Fruit fly (Drosophila melanogaster): Measurements from ENCODE around the gene CG9393.

CG9393 gene

DNA sequence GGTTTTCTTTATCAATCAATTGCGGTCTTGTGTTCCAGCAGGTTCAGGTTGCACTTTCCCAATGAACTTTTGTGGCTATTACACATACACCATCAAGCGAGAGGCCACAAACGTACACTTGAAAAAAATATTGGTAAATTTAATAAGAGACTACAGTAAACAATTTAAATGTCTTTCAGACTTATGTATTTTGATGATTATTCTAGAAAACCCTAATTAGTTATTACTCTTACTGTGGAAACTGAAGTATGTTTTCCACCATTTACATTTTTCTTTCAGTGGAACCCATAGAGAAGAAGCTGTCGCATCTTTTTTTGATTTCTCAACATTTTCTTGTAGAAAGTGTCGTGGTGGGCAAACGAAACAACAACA is 29.4 kb downstream of the CG9393 start:
- TF ChIP-seq CG17801 (GFP tag; optimal IDR thresholded peaks at IDR 0.05; ENCODE audit: partially characterized antibody): peak; percentile 72

DNA sequence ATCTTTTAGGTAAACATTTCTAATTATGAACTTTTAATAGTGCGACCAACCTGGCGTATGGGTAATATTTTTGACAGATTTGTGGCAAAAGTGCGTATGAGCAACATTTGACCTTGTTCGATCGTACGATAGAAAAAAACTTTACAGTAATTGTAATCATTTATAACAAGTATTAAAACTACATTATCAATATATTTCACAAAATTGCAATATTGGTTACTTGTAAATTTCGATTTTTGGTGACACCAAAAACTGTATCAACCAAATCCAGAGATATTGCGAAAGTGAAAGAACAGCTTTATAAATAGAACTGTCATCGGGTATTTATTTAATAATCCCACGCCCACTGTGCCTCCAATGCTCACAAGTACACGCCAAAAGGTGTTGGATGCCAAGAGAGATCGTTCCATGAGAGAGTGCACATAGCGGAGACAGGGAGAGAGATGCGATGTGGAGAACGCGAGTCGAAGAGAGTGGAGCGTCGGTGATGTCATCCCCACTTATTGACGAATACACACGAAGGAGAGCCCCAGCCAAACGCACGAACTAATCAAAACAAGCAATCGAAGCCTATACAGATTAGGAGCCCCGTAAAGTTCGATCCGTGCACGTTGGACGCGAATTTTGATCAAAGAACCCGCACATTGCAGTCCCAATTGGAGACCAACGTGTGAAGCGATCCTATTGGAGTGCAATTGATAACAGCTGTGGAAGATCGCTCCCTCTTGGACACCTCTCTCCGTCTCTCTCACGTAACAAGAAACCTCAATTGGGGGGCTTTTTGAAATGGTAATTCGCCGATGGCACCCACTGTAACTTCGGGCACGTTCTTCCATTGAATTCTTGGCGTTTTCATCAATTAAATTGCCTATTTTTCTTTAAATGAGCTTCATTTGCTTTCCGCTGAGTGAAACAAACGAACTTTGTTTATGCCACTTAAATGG is 30.0 kb downstream of the CG9393 start:
- peak; percentile 77 for TF ChIP-seq CG17801 (GFP tag; optimal IDR thresholded peaks at IDR 0.05; ENCODE audit: partially characterized antibody)

DNA sequence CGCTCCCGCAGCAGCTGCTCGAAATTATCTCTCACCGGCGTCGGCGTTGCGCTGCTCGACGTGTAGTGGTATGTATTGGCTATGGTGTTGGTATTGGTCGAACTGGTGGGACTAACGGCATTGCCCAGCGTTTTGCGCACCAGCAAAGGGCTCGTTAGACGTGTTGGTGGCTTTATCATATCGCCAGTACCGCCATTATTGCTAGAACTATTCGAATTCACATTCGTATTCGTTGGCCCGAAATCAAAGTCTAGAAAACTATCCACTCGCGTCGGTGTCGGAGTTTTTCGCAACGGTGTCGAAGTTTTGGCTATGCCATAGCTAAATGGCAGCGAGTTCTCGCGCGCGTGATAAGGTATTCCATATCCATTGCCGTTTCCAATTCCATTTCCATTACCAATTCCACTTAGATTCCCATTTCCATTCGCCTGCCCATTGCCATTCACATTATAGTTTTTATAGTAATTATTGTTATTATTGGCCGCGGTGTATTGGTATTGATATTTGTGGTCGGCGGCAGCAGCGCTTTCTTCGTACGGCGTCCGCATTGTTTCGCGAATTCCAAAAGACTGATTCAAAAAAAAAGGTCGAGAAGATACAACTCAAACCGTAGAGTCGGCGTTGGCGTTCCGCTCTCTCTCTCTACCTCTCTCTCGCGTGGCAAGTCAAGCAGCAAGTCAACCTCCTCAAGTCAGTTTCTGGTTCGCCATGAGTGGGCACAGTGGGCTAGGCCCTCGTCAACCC is 30.9 kb downstream of the CG9393 start, which contains the start of gene by:
by (minus strand) TSS at position 575 of the 744 bp plus-strand sequence.
- no peak for TF ChIP-seq CG17801 (GFP tag; optimal IDR thresholded peaks at IDR 0.05; ENCODE audit: partially characterized antibody)

dm6 chr3R:9529913-9530312 is 33.6 kb downstream of the CG9393 start:
- TF ChIP-seq CG17801 (GFP tag; optimal IDR thresholded peaks at IDR 0.05; ENCODE audit: partially characterized antibody): no peak

dm6 chr3R:9529387-9529897 is 34.0 kb downstream of the CG9393 start:
- no peak for TF ChIP-seq CG17801 (GFP tag; optimal IDR thresholded peaks at IDR 0.05; ENCODE audit: partially characterized antibody)

DNA sequence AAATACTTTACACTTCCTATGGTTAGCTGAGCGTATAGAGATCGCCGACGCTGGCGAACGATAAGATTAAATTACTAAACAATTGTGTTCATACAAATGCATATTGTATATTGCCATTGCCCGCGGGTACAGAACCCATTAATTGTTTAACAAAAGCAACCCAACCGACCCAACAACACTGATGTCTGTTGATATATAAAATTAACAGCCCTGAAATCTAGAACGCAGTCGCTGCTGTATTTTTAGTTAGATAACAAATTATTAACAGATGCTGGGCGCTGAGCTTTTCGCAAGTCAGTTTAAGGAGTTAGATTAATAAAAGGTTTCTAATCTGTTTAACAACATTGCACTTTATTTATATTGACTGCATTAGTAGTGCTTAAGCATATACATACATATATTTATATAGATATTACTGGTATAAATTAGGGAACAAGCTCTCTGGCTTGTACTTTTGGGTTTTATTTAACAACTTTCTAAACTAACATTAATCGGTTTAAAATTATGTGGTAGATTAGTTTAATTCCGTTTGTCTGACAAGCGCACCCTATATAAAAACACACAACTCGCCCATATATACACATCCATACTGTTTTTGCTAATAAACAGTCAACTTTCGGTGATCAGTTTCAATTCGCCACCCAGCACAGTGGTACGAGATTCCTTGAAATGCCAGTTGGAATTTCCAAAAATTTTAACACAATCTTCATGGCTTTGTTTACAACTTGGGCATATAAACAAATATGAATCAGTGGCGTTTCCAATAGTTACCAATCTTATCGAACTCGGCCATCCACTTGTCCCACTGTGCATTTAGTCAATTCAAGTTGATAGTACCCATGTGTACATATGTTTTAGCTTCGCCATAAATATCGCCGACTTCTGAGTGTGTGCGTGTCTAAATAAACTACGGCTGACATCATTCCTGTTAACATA is 35.3 kb downstream of the CG9393 start:
- TF ChIP-seq CG17801 (GFP tag; optimal IDR thresholded peaks at IDR 0.05; ENCODE audit: partially characterized antibody): peak; percentile 71

DNA sequence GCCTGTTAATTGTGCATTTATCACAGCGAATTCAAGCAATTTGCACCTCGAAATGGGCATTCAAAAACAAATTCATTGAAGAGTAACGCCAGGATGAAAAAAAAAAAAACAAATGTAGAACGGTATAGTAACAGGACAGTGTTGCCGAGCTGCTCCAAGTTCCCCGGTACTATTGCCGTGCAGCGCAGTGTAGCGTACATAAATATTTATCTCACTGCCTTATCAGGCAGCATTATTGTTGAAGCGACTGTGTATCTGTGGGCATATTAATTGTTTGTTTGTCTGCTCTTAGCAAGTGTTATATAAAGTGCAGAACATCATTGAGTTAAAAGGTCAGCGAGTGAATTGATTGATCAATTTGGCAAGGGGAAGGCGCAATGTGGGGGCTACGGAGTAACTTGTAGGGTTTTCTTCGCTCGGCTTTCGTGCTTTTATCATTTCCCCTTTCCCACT is 47.0 kb downstream of the CG9393 start:
- TF ChIP-seq CG17801 (GFP tag; optimal IDR thresholded peaks at IDR 0.05; ENCODE audit: partially characterized antibody): no peak

dm6 chr3R:9515860-9516344 is 47.6 kb downstream of the CG9393 start, which contains the start of the genes mRpL47, CG8176 and Kdm3:
mRpL47 (minus strand) TSS chr3R:9515908.
CG8176 (plus strand) TSS chr3R:9516007.
Kdm3 (plus strand) TSS chr3R:9516007.
- TF ChIP-seq CG17801 (GFP tag; optimal IDR thresholded peaks at IDR 0.05; ENCODE audit: partially characterized antibody): peak; percentile 34

DNA sequence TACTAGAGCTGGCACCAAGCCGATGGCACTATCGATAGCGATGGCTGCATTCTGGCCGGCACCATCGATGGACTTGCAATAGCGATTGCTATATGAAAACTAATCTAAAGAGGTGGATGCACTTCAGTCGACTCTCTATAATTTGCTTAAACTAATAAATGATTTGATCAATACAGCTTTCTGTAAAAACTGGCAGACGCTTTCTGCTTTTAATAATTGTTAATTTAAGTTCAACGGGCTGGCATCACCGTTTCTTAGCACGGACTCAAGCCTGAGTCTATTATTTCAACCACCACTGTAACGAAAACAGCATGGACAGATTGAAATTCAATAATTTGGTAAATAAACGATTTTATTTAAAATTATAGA is 50.4 kb downstream of the CG9393 start, which contains the start of the genes Ras85D and Rlb1:
Ras85D (minus strand) TSS at position 16 of the 369 bp plus-strand sequence.
Rlb1 (plus strand) TSS at position 276 of the 369 bp plus-strand sequence.
- TF ChIP-seq CG17801 (GFP tag; optimal IDR thresholded peaks at IDR 0.05; ENCODE audit: partially characterized antibody): peak; percentile 66

dm6 chr3R:9512193-9513051 is 51.1 kb downstream of the CG9393 start:
- no peak for TF ChIP-seq CG17801 (GFP tag; optimal IDR thresholded peaks at IDR 0.05; ENCODE audit: partially characterized antibody)

Data from ovary, adult (tissue).